Worm (Caenorhabditis elegans) whole organism, mixed stage, embryonic: ENCODE data around the gene ets-9.

ENCODE experiments used
- M03D4.4 ChIP-seq: sonication (generic microtip); optimal IDR thresholded peaks from 2 replicates; lab custom pipeline; 2017; ENCODE audit warnings: mild to moderate bottlenecking, missing genetic modification characterization, missing compliant biosample characterization
- bed-3 ChIP-seq: fragments of 200-800 bp; sonication (Bioruptor generic); optimal IDR thresholded peaks from 3 replicates; lab custom pipeline; 2018; ENCODE audit warnings: mild to moderate bottlenecking, missing genetic modification characterization, moderate library complexity, missing compliant biosample characterization
- blmp-1 ChIP-seq: fragments of 150-350 bp; optimal IDR thresholded peaks from 2 replicates; lab custom pipeline; 2014; ENCODE audit warnings: missing biosample characterization, missing genetic modification characterization
- ceh-39 ChIP-seq: fragments of 150-350 bp; optimal IDR thresholded peaks from 2 replicates; lab custom pipeline; 2014; ENCODE audit warnings: missing biosample characterization, missing genetic modification characterization
- cnd-1 ChIP-seq: fragments of 200-800 bp; sonication (Bioruptor generic); optimal IDR thresholded peaks from 2 replicates; lab custom pipeline; 2018; ENCODE audit warnings: mild to moderate bottlenecking, missing genetic modification characterization, missing compliant biosample characterization
- drap-1 ChIP-seq: fragments of 200-800 bp; sonication (Bioruptor generic); optimal IDR thresholded peaks from 3 replicates; lab custom pipeline; 2018; ENCODE audit warnings: mild to moderate bottlenecking, missing genetic modification characterization, missing compliant biosample characterization
- elt-1 ChIP-seq: sonication (generic microtip); optimal IDR thresholded peaks from 2 replicates; lab custom pipeline; 2017; ENCODE audit warnings: missing genetic modification characterization, mild to moderate bottlenecking, missing compliant biosample characterization, antibody characterized with exemption, moderate library complexity, borderline replicate concordance; ENCODE audit not compliant: insufficient read depth
- elt-3 ChIP-seq: fragments of 150-350 bp; optimal IDR thresholded peaks from 2 replicates; lab custom pipeline; 2014; ENCODE audit warnings: missing biosample characterization, missing genetic modification characterization
- flh-1 ChIP-seq: fragments of 200-800 bp; sonication (Bioruptor generic); optimal IDR thresholded peaks from 2 replicates; lab custom pipeline; 2018; ENCODE audit warnings: mild to moderate bottlenecking, missing genetic modification characterization, moderate library complexity, missing compliant biosample characterization
- ham-2 ChIP-seq: fragments of 200-800 bp; sonication (Bioruptor generic); optimal IDR thresholded peaks from 2 replicates; lab custom pipeline; 2018; ENCODE audit warnings: mild to moderate bottlenecking, missing genetic modification characterization, missing compliant biosample characterization
- hlh-1 ChIP-seq: fragments of 150-350 bp; optimal IDR thresholded peaks from 2 replicates; lab custom pipeline; 2014; ENCODE audit warnings: missing biosample characterization, missing genetic modification reagents, missing genetic modification characterization
- lin-13 ChIP-seq: fragments of 150-350 bp; optimal IDR thresholded peaks from 2 replicates; lab custom pipeline; 2014; ENCODE audit warnings: missing biosample characterization, missing genetic modification characterization
- lin-32 ChIP-seq: fragments of 200-800 bp; sonication (Bioruptor generic); optimal IDR thresholded peaks from 2 replicates; lab custom pipeline; 2018; ENCODE audit warnings: mild to moderate bottlenecking, missing genetic modification characterization, missing compliant biosample characterization
- lsy-2 ChIP-seq: fragments of 150-350 bp; optimal IDR thresholded peaks from 2 replicates; lab custom pipeline; 2014; ENCODE audit warnings: missing biosample characterization, missing genetic modification characterization
- mab-5 ChIP-seq: fragments of 150-350 bp; optimal IDR thresholded peaks from 2 replicates; lab custom pipeline; 2014; ENCODE audit warnings: missing biosample characterization, missing genetic modification characterization
- mep-1 ChIP-seq: fragments of 150-350 bp; optimal IDR thresholded peaks from 2 replicates; lab custom pipeline; 2017; ENCODE audit warnings: missing biosample characterization, missing genetic modification reagents, missing genetic modification characterization, inconsistent platforms
- mls-2 ChIP-seq: sonication (generic microtip); optimal IDR thresholded peaks from 2 replicates; lab custom pipeline; 2016; ENCODE audit warnings: mild to moderate bottlenecking, missing genetic modification characterization, moderate library complexity, missing compliant biosample characterization
- nhr-12 ChIP-seq: fragments of 150-350 bp; optimal IDR thresholded peaks from 2 replicates; lab custom pipeline; 2014; ENCODE audit warnings: missing biosample characterization, missing genetic modification characterization
- nhr-2 ChIP-seq: fragments of 150-350 bp; optimal IDR thresholded peaks from 2 replicates; lab custom pipeline; 2014; ENCODE audit warnings: missing biosample characterization, missing genetic modification characterization
- nhr-237 ChIP-seq: fragments of 150-350 bp; optimal IDR thresholded peaks from 2 replicates; lab custom pipeline; 2014; ENCODE audit warnings: missing biosample characterization, missing genetic modification characterization
- nhr-76 ChIP-seq: sonication (generic microtip); optimal IDR thresholded peaks from 2 replicates; lab custom pipeline; 2017; ENCODE audit warnings: missing biosample characterization, missing genetic modification characterization
- pha-4 ChIP-seq: fragments of 150-350 bp; optimal IDR thresholded peaks from 2 replicates; lab custom pipeline; 2018; ENCODE audit warnings: missing biosample characterization, missing genetic modification reagents, missing genetic modification characterization
- sem-2 ChIP-seq: fragments of 200-800 bp; sonication (Bioruptor generic); optimal IDR thresholded peaks from 2 replicates; lab custom pipeline; 2018; ENCODE audit warnings: mild to moderate bottlenecking, missing genetic modification characterization, missing compliant biosample characterization
- snpc-4 ChIP-seq: fragments of 150-350 bp; optimal IDR thresholded peaks from 2 replicates; lab custom pipeline; 2014; ENCODE audit warnings: missing biosample characterization, missing genetic modification characterization
- sptf-1 ChIP-seq: sonication (generic microtip); optimal IDR thresholded peaks from 2 replicates; lab custom pipeline; 2017; ENCODE audit warnings: mild to moderate bottlenecking, missing genetic modification characterization, moderate library complexity, missing compliant biosample characterization
- tbx-8 ChIP-seq: fragments of 200-800 bp; sonication (Bioruptor generic); optimal IDR thresholded peaks from 2 replicates; lab custom pipeline; 2018; ENCODE audit warnings: mild to moderate bottlenecking, missing genetic modification characterization, moderate library complexity, missing compliant biosample characterization
- unc-120 ChIP-seq: sonication (generic microtip); optimal IDR thresholded peaks from 2 replicates; lab custom pipeline; 2017; ENCODE audit warnings: missing genetic modification characterization, missing compliant biosample characterization; ENCODE audit not compliant: poor library complexity, severe bottlenecking
- unc-39 ChIP-seq: fragments of 150-350 bp; optimal IDR thresholded peaks from 2 replicates; lab custom pipeline; 2014; ENCODE audit warnings: missing biosample characterization, missing genetic modification characterization
- unc-62 ChIP-seq: fragments of 150-350 bp; optimal IDR thresholded peaks from 2 replicates; lab custom pipeline; 2014; ENCODE audit warnings: missing biosample characterization, missing genetic modification reagents, missing genetic modification characterization
- ztf-11 ChIP-seq: fragments of 150-350 bp; optimal IDR thresholded peaks from 2 replicates; lab custom pipeline; 2014; ENCODE audit warnings: missing biosample characterization, missing genetic modification characterization

Gene ets-9

DNA sequence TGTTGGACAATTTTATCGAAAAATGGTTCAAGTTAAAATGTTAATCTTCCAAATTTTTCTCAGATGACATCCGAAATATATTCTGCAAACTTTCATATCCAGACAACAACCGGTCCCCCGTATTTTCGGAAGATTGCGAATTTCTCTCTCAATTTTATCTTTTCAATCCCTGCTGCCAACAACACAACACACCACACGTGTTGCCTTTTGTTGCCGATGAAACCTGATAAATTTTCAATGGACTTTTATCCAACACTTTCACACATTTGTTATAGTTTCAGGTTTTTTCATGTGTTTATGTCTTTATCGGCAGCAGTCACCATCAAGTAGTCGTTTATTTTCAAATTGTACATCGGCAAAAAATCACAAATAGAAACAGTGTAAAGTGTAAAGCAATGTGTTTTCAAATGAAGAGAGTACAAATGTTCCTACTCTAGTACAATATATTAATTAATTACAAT lies 33.2 kb upstream of the ets-9 start:
- TF ChIP-seq unc-120 (tag; lab: Kevin White, UChicago) = peak; percentile 10
- no peak for TF ChIP-seq sem-2 (GFP tag; lab: Kevin White, UChicago)
- TF ChIP-seq unc-62 (GFP tag; lab: Kevin White, UChicago) = peak; percentile 15
- no peak for TF ChIP-seq sptf-1
- peak; percentile 29 for TF ChIP-seq hlh-1 (tag; lab: Kevin White, UChicago)

DNA sequence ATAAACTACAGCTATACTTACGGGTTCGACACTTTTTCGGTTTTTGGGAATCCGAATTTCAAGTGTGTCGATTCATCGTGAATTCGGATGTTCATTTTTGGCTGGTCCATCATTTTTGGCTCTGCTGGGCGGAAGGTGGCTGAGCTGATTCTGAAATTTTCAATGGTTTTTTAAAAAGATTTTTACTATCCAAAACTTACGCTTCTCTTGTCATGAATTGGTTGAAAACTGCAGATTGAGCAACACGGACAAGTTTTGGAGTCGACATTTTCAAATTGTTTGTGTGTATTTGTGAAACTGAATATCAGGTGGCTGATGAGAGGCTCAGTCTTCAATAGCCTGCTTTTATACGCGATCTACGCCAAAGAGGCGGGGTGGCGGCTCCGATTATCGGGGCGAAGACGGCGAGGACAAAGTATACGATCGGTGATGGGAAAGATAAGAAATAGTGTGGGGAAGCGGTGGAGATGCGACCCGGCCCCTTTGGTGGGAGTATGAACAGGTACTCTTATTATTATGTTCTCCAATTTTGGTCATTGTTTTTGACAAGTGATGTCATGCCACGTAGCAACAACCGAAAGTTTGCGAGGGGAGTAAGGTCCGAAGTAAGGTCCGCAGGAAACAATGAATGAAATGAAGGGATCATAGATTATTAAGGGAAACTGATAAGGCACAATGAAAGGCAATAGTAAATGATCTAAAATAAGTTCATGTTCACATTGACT lies 32.5 kb upstream of the ets-9 start, which contains the start of gene F48D6.4:
Gene F48D6.4, minus strand, starts transcription at position 346 of the 725 bp plus-strand sequence.
- TF ChIP-seq drap-1 = no peak
- peak; percentile 41 for TF ChIP-seq hlh-1 (tag; lab: Kevin White, UChicago)
- no peak for TF ChIP-seq ham-2 (GFP tag; lab: Kevin White, UChicago)
- no peak for TF ChIP-seq lin-13 (tag; lab: Kevin White, UChicago)
- no peak for TF ChIP-seq ceh-39 (tag; lab: Kevin White, UChicago)
- no peak for TF ChIP-seq lsy-2 (tag; lab: Kevin White, UChicago)
- TF ChIP-seq nhr-12 (tag; lab: Kevin White, UChicago) = no peak
- TF ChIP-seq nhr-2 = no peak

DNA sequence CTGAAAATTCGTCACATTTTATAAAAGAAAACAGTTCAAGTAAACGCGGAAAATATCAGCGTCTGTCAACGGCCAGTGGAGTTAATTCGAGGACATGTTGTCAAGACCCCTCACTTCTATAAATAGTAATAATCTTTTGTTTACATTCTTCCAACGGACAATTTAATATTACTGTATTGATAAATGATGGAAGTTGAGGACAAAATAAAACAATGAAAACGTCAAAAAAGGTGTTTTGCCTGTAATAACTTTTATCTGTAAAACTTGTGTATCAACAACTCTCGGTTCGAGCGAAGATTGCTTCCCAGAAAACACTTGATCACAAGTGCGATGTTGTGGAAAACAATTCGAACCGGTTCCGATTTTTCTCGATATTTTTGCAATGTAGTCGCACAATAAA lies 31.1 kb upstream of the ets-9 start:
- no peak for TF ChIP-seq nhr-76 (tag; lab: Kevin White, UChicago)
- no peak for TF ChIP-seq blmp-1 (tag; lab: Kevin White, UChicago)
- TF ChIP-seq mls-2 (tag; lab: Kevin White, UChicago) = no peak
- TF ChIP-seq tbx-8 (GFP tag; lab: Kevin White, UChicago) = no peak
- TF ChIP-seq drap-1 = no peak
- TF ChIP-seq flh-1 (GFP tag; lab: Kevin White, UChicago) = no peak
- no peak for TF ChIP-seq cnd-1
- TF ChIP-seq unc-120 (tag; lab: Kevin White, UChicago) = no peak
- TF ChIP-seq mep-1 (tag; lab: Kevin White, UChicago) = no peak
- TF ChIP-seq ceh-39 (tag; lab: Kevin White, UChicago) = no peak
- no peak for TF ChIP-seq M03D4.4 (tag; lab: Kevin White, UChicago)
- TF ChIP-seq unc-62 (GFP tag; lab: Kevin White, UChicago) = no peak
- no peak for TF ChIP-seq sptf-1
- TF ChIP-seq pha-4 = no peak
- no peak for TF ChIP-seq ztf-11 (tag; lab: Kevin White, UChicago)
- no peak for TF ChIP-seq unc-39 (tag; lab: Kevin White, UChicago)
- TF ChIP-seq ham-2 (GFP tag; lab: Kevin White, UChicago) = no peak
- no peak for TF ChIP-seq lsy-2 (tag; lab: Kevin White, UChicago)

DNA sequence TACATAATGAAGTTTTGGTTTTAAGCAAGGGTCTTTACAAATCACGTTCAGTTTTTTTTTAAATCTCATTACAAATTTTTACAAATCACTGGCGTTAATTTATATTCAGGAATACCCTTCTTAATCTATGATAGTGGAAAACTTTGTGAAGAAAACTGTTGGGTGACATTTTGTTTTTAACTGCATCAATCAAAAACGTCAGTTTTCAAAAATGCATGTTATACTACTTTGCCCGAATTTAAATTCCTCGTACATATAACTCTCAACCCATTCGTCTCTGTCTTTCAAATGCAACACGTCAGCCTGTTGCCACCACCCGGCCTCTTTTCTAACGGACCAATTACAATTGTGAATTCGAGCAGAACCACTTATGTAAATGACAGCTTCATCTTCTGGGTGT lies 30.6 kb upstream of the ets-9 start, which contains the start of gene hlh-13:
Gene hlh-13, plus strand, starts transcription at position 301 of the 400 bp plus-strand sequence.
- TF ChIP-seq hlh-1 (tag; lab: Kevin White, UChicago) (no peak), nhr-237 (tag; lab: Kevin White, UChicago) (no peak), tbx-8 (GFP tag; lab: Kevin White, UChicago) (no peak), bed-3 (GFP tag; lab: Kevin White, UChicago) (no peak), nhr-76 (tag; lab: Kevin White, UChicago) (no peak), lin-13 (tag; lab: Kevin White, UChicago) (no peak), ztf-11 (tag; lab: Kevin White, UChicago) (no peak), elt-3 (tag; lab: Kevin White, UChicago) (no peak), mls-2 (tag; lab: Kevin White, UChicago) (no peak)

DNA sequence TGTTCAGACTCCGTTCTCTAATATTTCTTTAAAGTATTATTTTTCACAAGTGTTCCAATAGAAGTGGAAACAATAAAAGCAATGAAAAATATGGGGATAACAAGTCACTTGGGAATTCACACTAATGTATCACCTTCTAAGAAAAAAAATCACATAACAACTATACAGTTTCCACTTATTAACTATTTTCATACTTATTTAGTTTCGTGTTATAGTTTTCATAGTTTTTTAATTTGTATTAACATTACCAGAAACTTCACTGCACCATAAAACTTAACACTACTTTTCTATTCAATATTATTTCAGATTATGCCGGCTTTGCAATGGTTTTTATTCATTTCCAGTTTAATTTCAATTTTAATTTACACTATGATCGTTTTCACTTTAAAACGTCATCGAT lies 27.5 kb upstream of the ets-9 start, which contains the start of gene srv-5:
Gene srv-5, plus strand, starts transcription at position 301 of the 400 bp plus-strand sequence.
- TF ChIP-seq lin-32 (GFP tag; lab: Kevin White, UChicago) (no peak), snpc-4 (tag; lab: Kevin White, UChicago) (no peak), M03D4.4 (tag; lab: Kevin White, UChicago) (no peak), mab-5 (tag; lab: Kevin White, UChicago) (no peak), ceh-39 (tag; lab: Kevin White, UChicago) (no peak), nhr-12 (tag; lab: Kevin White, UChicago) (no peak), elt-1 (tag; lab: Kevin White, UChicago) (no peak), unc-39 (tag; lab: Kevin White, UChicago) (no peak), flh-1 (GFP tag; lab: Kevin White, UChicago) (no peak)
- TF ChIP-seq, all 35 proteins: peak for 0
